Worm (Caenorhabditis elegans): ENCODE data around the gene tsg-101.

The tsg-101 gene

DNA sequence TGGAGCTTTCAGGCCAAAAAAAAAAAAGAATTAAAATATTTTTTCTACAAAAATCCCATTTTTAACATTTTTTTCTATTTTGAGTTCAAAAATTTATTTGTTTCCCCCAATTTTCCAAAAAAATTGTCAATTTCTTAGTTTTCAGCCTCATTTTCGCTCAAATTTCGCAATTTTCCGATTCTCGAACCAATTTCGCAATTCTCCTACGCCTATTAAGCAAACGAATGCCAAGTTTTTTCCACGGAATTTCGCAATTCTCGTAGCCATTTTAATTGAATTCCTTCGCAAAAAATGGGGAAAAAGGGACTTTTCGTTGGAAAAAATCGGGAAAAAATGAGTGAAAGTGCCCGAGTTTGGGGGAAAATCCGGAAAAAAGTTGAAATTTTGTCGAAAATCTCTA is 6.0 kb upstream of the tsg-101 start:
- TF ChIP-seq ztf-23 (GFP tag; IDR thresholded peaks at IDR 0.05), result no peak
- no peak for TF ChIP-seq ref-1 (GFP tag; conservative IDR thresholded peaks at IDR 0.05)
- TF ChIP-seq T22C8.4 (GFP tag; IDR thresholded peaks at IDR 0.05), result no peak
- TF ChIP-seq flt-1 (GFP tag; IDR thresholded peaks at IDR 0.05), result no peak
- no peak for TF ChIP-seq cog-1 (tag; optimal IDR thresholded peaks at IDR 0.05)
- no peak for TF ChIP-seq klf-2 (GFP tag; conservative IDR thresholded peaks at IDR 0.05)
- TF ChIP-seq tab-1 (GFP tag; IDR thresholded peaks at IDR 0.05), result no peak
- TF ChIP-seq ztf-29 (GFP tag; IDR thresholded peaks at IDR 0.05), result no peak
- no peak for TF ChIP-seq med-1 (GFP tag; optimal IDR thresholded peaks at IDR 0.05; ENCODE audit: insufficient read depth)

- TF ChIP-seq ref-1 (GFP tag; conservative IDR thresholded peaks at IDR 0.05), result no peak
- no peak for TF ChIP-seq klf-2 (GFP tag; conservative IDR thresholded peaks at IDR 0.05)
- no peak for TF ChIP-seq med-1 (GFP tag; optimal IDR thresholded peaks at IDR 0.05; ENCODE audit: insufficient read depth)
- no peak for TF ChIP-seq ztf-29 (GFP tag; IDR thresholded peaks at IDR 0.05)
- no peak for TF ChIP-seq flt-1 (GFP tag; IDR thresholded peaks at IDR 0.05)
Observed at ce11 chrIV:3519352-3519751, 5.0 kb upstream of the tsg-101 start.

- TF ChIP-seq cog-1 (tag; optimal IDR thresholded peaks at IDR 0.05), result no peak
- TF ChIP-seq flt-1 (GFP tag; IDR thresholded peaks at IDR 0.05), result no peak
- no peak for TF ChIP-seq T22C8.4 (GFP tag; IDR thresholded peaks at IDR 0.05)
- TF ChIP-seq med-1 (GFP tag; optimal IDR thresholded peaks at IDR 0.05; ENCODE audit: insufficient read depth), result no peak
- TF ChIP-seq ztf-23 (GFP tag; IDR thresholded peaks at IDR 0.05), result no peak
- no peak for TF ChIP-seq ref-1 (GFP tag; conservative IDR thresholded peaks at IDR 0.05)
- TF ChIP-seq ztf-29 (GFP tag; IDR thresholded peaks at IDR 0.05), result no peak
- no peak for TF ChIP-seq klf-2 (GFP tag; conservative IDR thresholded peaks at IDR 0.05)
- no peak for TF ChIP-seq tab-1 (GFP tag; IDR thresholded peaks at IDR 0.05)
Observed at ce11 chrIV:3517582-3517981, 3.2 kb upstream of the tsg-101 start.

- no peak for TF ChIP-seq cog-1 (tag; optimal IDR thresholded peaks at IDR 0.05)
- no peak for TF ChIP-seq ref-1 (GFP tag; conservative IDR thresholded peaks at IDR 0.05)
- no peak for TF ChIP-seq klf-2 (GFP tag; conservative IDR thresholded peaks at IDR 0.05)
- TF ChIP-seq tab-1 (GFP tag; IDR thresholded peaks at IDR 0.05), result no peak
- TF ChIP-seq ztf-29 (GFP tag; IDR thresholded peaks at IDR 0.05), result no peak
- TF ChIP-seq T22C8.4 (GFP tag; IDR thresholded peaks at IDR 0.05), result no peak
- no peak for TF ChIP-seq ztf-23 (GFP tag; IDR thresholded peaks at IDR 0.05)
- TF ChIP-seq med-1 (GFP tag; optimal IDR thresholded peaks at IDR 0.05; ENCODE audit: insufficient read depth), result no peak
- TF ChIP-seq flt-1 (GFP tag; IDR thresholded peaks at IDR 0.05), result no peak
Observed at ce11 chrIV:3516586-3516985, 2.2 kb upstream of the tsg-101 start, which contains the start of gene unc-33. unc-33 (plus strand) TSS chrIV:3516886.

DNA sequence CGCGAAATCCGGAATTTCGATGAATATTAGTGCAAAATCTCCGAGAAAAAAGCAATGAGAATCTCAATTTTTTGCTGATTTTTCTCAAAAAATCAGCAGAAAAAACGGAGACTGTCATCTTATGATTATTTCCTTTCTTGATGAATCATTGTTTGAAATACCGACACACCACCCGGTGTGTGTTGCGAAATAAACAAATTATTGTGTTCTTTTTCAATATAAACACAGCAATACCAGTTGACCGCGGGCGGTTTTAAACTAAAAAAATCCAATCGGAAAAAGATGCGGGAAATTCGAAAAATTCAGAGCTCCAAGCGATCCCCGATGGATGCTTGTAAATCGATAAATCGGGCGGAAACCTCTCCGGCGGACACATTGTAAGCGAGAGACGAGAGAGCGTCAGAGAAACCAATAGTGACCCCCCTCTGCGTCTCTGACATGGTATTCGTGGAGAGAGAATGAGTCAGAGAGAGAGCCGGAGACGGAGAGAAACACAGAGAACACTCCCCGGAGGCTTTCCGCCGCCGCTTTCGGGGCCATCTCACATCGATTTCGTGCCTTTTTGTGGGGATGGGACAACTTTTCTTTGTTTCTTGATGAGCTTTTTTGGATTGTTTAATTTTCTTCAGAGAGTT is 1.2 kb upstream of the tsg-101 start:
- TF ChIP-seq ztf-29 (GFP tag; IDR thresholded peaks at IDR 0.05) (peak; percentile 54; the same call in 1 of the 2 replicates), T22C8.4 (GFP tag; IDR thresholded peaks at IDR 0.05) (peak; percentile 89), ztf-23 (GFP tag; IDR thresholded peaks at IDR 0.05) (no peak), cog-1 (tag; optimal IDR thresholded peaks at IDR 0.05) (peak; percentile 22)

DNA sequence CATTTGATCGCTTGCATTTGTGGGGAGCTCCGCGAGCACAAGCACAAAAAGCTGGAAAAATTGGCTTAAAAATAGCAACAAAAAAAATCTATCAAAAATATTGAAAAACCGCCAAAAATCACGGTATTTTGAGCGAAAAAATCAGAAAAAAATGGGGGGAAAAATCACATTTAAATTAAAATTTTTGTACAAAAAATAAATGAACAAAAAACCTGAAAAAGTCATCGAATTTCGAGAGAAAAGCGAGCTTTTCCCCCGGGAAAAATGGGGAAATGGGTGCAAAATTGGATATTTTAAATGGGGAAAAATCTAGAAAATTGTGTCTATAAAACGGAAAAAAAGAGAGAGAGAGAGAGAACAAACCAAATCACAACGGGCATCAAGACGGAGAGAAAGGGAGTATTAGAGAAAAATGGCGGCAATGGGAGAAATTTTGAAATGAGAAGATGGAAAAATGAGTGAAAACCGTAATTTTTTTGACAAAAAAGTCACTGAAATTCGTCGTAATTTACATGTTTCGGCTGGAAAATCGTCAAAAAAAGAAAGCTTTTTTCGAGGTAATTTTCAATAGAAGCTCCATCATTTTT is 4.8 kb downstream of the tsg-101 start, which contains the start of gene ced-10:
ced-10 (minus strand) TSS at position 51 of the 587 bp plus-strand sequence.
- no peak for TF ChIP-seq tab-1 (GFP tag; IDR thresholded peaks at IDR 0.05)
- TF ChIP-seq med-1 (GFP tag; optimal IDR thresholded peaks at IDR 0.05; ENCODE audit: insufficient read depth), result no peak
- no peak for TF ChIP-seq T22C8.4 (GFP tag; IDR thresholded peaks at IDR 0.05)
- no peak for TF ChIP-seq ztf-23 (GFP tag; IDR thresholded peaks at IDR 0.05)
- no peak for TF ChIP-seq cog-1 (tag; optimal IDR thresholded peaks at IDR 0.05)
- TF ChIP-seq ztf-29 (GFP tag; IDR thresholded peaks at IDR 0.05), result no peak
- TF ChIP-seq ref-1 (GFP tag; conservative IDR thresholded peaks at IDR 0.05), result no peak

DNA sequence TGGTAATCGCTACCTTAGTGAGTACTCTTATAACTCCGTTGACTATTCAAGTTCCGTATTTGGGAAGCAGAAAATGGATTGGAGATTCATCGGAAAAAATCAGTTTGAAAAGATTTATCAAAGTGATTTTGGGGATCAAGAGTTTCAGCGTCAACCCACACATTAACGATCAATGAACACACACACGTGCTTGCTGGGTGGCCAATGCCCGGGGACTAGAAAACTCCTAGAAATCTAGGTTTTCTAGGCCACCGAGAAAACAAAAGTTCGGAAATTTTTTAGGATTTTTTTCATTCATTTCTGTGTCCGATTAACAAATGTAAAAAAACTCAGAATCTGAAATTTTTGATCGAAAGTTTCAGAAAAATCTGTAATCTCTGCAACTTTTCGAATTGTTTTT is 8.4 kb downstream of the tsg-101 start:
- TF ChIP-seq flt-1 (GFP tag; IDR thresholded peaks at IDR 0.05) (peak; percentile 28; the same call in 1 of the 2 replicates), ref-1 (GFP tag; conservative IDR thresholded peaks at IDR 0.05) (0 out of 2 replicates have a peak, but pooled peaks have one; percentile 19), cog-1 (tag; optimal IDR thresholded peaks at IDR 0.05) (no peak)

DNA sequence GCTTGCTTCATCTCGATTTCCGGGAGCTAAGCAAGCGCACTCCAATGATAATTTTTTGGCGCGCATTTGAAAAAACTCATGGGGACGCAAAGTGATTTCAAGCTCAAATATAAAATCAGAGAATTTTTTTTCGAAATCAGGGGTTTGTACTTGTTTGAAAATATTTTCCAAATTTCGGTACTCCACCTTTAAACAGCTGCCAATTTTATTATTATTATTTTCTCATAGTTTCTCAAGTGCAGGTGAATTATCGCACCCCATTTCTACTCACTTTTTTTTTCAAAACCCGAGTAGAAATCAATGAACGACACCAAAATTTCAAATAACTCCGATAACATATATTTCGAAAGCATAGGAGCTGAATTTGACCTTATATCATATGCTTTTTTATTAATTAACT is 10.2 kb downstream of the tsg-101 start, which contains the start of gene srz-83:
srz-83 (plus strand) TSS at position 301 of the 400 bp plus-strand sequence.
- TF ChIP-seq T22C8.4 (GFP tag; IDR thresholded peaks at IDR 0.05), result no peak
- no peak for TF ChIP-seq ztf-23 (GFP tag; IDR thresholded peaks at IDR 0.05)
- no peak for TF ChIP-seq flt-1 (GFP tag; IDR thresholded peaks at IDR 0.05)
- TF ChIP-seq cog-1 (tag; optimal IDR thresholded peaks at IDR 0.05), result no peak
- TF ChIP-seq ztf-29 (GFP tag; IDR thresholded peaks at IDR 0.05), result no peak
- TF ChIP-seq ref-1 (GFP tag; conservative IDR thresholded peaks at IDR 0.05), result no peak
- TF ChIP-seq med-1 (GFP tag; optimal IDR thresholded peaks at IDR 0.05; ENCODE audit: insufficient read depth), result no peak
- no peak for TF ChIP-seq tab-1 (GFP tag; IDR thresholded peaks at IDR 0.05)
- no peak for TF ChIP-seq klf-2 (GFP tag; conservative IDR thresholded peaks at IDR 0.05)

- TF ChIP-seq med-1 (GFP tag; optimal IDR thresholded peaks at IDR 0.05; ENCODE audit: insufficient read depth), result no peak
- TF ChIP-seq T22C8.4 (GFP tag; IDR thresholded peaks at IDR 0.05), result no peak
Observed at ce11 chrIV:3501981-3502736, 12.2 kb downstream of the tsg-101 start.

DNA sequence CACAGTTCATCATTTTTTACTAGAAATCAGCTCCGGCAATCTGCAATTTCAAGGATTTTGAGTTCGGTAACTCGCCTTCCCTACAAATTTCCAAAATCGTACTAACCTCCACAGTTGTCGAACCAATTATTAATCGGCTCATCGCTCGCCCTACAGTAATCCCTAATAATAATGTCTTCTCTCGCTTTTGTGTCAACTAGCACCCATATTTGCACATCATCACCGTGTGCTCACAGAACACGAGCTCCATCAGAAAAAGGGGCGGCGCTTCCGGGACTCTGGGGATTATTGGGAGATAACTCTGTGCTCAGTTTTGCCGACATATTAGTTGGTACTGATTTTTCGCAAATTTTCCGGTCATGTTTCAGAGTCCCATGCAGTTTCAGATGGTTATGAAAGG is 16.5 kb downstream of the tsg-101 start, which contains the start of gene ceh-53:
ceh-53 (plus strand) TSS at position 301 of the 400 bp plus-strand sequence.
- TF ChIP-seq ztf-29 (GFP tag; IDR thresholded peaks at IDR 0.05) (no peak), T22C8.4 (GFP tag; IDR thresholded peaks at IDR 0.05) (no peak), cog-1 (tag; optimal IDR thresholded peaks at IDR 0.05) (no peak), med-1 (GFP tag; optimal IDR thresholded peaks at IDR 0.05; ENCODE audit: insufficient read depth) (no peak), ztf-23 (GFP tag; IDR thresholded peaks at IDR 0.05) (no peak), tab-1 (GFP tag; IDR thresholded peaks at IDR 0.05) (no peak), flt-1 (GFP tag; IDR thresholded peaks at IDR 0.05) (no peak), ref-1 (GFP tag; conservative IDR thresholded peaks at IDR 0.05) (no peak), klf-2 (GFP tag; conservative IDR thresholded peaks at IDR 0.05) (no peak)
